Worm (Caenorhabditis elegans): ENCODE measurements around the gene C23G10.5.

ce11 chrIII:6230870-6231269 is 40.0 kb downstream of the C23G10.5 start, which contains the start of gene esyt-2:
- TF ChIP-seq elt-2 (tag; optimal IDR thresholded peaks at IDR 0.05) (no peak), egl-27 (tag; optimal IDR thresholded peaks at IDR 0.05) (no peak), daf-12 (tag; optimal IDR thresholded peaks at IDR 0.05) (no peak), nhr-12 (tag; optimal IDR thresholded peaks at IDR 0.05) (no peak), elt-3 (tag; optimal IDR thresholded peaks at IDR 0.05) (no peak), R02D3.7 (tag; optimal IDR thresholded peaks at IDR 0.05) (no peak), nhr-237 (tag; optimal IDR thresholded peaks at IDR 0.05) (no peak), eor-1 (tag; optimal IDR thresholded peaks at IDR 0.05) (no peak), tbx-2 (tag; optimal IDR thresholded peaks at IDR 0.05) (no peak), ZK546.5 (tag; optimal IDR thresholded peaks at IDR 0.05) (no peak), ztf-4 (tag; optimal IDR thresholded peaks at IDR 0.05) (no peak), fos-1 (tag; optimal IDR thresholded peaks at IDR 0.05) (no peak), snpc-4 (tag; optimal IDR thresholded peaks at IDR 0.05) (no peak), nfya-1 (tag; optimal IDR thresholded peaks at IDR 0.05; ENCODE audit: insufficient read depth) (no peak)

Measured in whole organism, L3 larva.